Fruit fly (Drosophila melanogaster) whole organism, embryonic: ENCODE results near the gene CG46309.
A peak's percentile ranks its signal among the peaks of the same experiment; 100 is the strongest.

Experiments used
- Adf1 ChIP-seq: fragments of 200-800 bp; sonication (Bioruptor generic); IDR thresholded peaks from 2 replicates; pipeline ENCODE4 v1.3.6; 2022; ENCODE audit warnings: missing biosample characterization, missing genetic modification characterization
- Asciz ChIP-seq: fragments of 200-800 bp; sonication (Bioruptor generic); optimal IDR thresholded peaks from 2 replicates; lab custom pipeline; 2017; ENCODE audit warnings: missing biosample characterization, mild to moderate bottlenecking, missing genetic modification characterization, missing genetic modification reagents
- Bgb ChIP-seq: fragments of 200-800 bp; sonication (Bioruptor generic); IDR thresholded peaks from 2 replicates; pipeline ENCODE4 v1.3.6; 2022; ENCODE audit warnings: missing biosample characterization, missing genetic modification characterization; ENCODE audit not compliant: partially characterized antibody
- CG10321 ChIP-seq: fragments of 200-800 bp; sonication (Bioruptor generic); IDR thresholded peaks from 2 replicates; pipeline ENCODE4 v1.3.6; 2022; ENCODE audit warnings: missing biosample characterization, missing genetic modification characterization
- CG11398 ChIP-seq: fragments of 200-800 bp; sonication (Bioruptor generic); optimal IDR thresholded peaks from 2 replicates; lab custom pipeline; 2016; ENCODE audit warnings: missing biosample characterization, missing genetic modification characterization
- CG12071 ChIP-seq: fragments of 200-800 bp; sonication (Bioruptor generic); optimal IDR thresholded peaks from 3 replicates; lab custom pipeline; 2018; ENCODE audit warnings: missing biosample characterization, mild to moderate bottlenecking, missing genetic modification characterization
- CG13296 ChIP-seq: fragments of 200-800 bp; sonication (Bioruptor generic); optimal IDR thresholded peaks from 3 replicates; lab custom pipeline; 2018; ENCODE audit warnings: missing biosample characterization, mild to moderate bottlenecking, missing genetic modification characterization
- CG15011 ChIP-seq: fragments of 200-800 bp; sonication (Bioruptor generic); optimal IDR thresholded peaks from 3 replicates; lab custom pipeline; 2018; ENCODE audit warnings: missing biosample characterization, mild to moderate bottlenecking, missing genetic modification characterization
- CG17802 ChIP-seq: fragments of 200-800 bp; sonication (Bioruptor generic); optimal IDR thresholded peaks from 2 replicates; lab custom pipeline; 2018; ENCODE audit warnings: missing biosample characterization, mild to moderate bottlenecking, missing genetic modification characterization, moderate library complexity
- CG17912 ChIP-seq: fragments of 200-800 bp; sonication (Bioruptor generic); optimal IDR thresholded peaks from 2 replicates; lab custom pipeline; 2018; ENCODE audit warnings: missing biosample characterization, mild to moderate bottlenecking, missing genetic modification characterization
- CG2678 ChIP-seq: fragments of 200-800 bp; sonication (Bioruptor generic); optimal IDR thresholded peaks from 3 replicates; lab custom pipeline; 2019; ENCODE audit warnings: missing biosample characterization, mild to moderate bottlenecking, missing genetic modification characterization, moderate library complexity
- CG30403 ChIP-seq: fragments of 200-800 bp; sonication (Bioruptor generic); optimal IDR thresholded peaks from 3 replicates; lab custom pipeline; 2016; ENCODE audit warnings: missing biosample characterization, missing genetic modification characterization
- CG3065 ChIP-seq: fragments of 200-800 bp; sonication (Bioruptor generic); optimal IDR thresholded peaks from 2 replicates; lab custom pipeline; 2016; ENCODE audit warnings: missing biosample characterization, missing genetic modification characterization
- CG5245 ChIP-seq: fragments of 200-800 bp; sonication (Bioruptor generic); optimal IDR thresholded peaks from 3 replicates; lab custom pipeline; 2016; ENCODE audit warnings: missing biosample characterization, missing genetic modification characterization
- CG8089 ChIP-seq: fragments of 200-800 bp; sonication (Bioruptor generic); optimal IDR thresholded peaks from 3 replicates; lab custom pipeline; 2016; ENCODE audit warnings: missing biosample characterization, missing genetic modification characterization
- Chrac-16 ChIP-seq: fragments of 200-800 bp; sonication (Bioruptor generic); optimal IDR thresholded peaks from 3 replicates; lab custom pipeline; 2016; ENCODE audit warnings: missing biosample characterization, missing genetic modification characterization
- Dbx ChIP-seq: fragments of 200-800 bp; sonication (Bioruptor generic); IDR thresholded peaks from 3 replicates; pipeline ENCODE4 v1.3.6; 2022; ENCODE audit warnings: missing biosample characterization, missing genetic modification characterization
- Dll ChIP-seq: fragments of 200-800 bp; sonication (Bioruptor generic); IDR thresholded peaks from 4 replicates; pipeline ENCODE4 v1.3.6; 2022; ENCODE audit warnings: missing biosample characterization, missing genetic modification characterization; ENCODE audit not compliant: partially characterized antibody
- Ets97D ChIP-seq: fragments of 200-800 bp; sonication (Bioruptor generic); optimal IDR thresholded peaks from 3 replicates; lab custom pipeline; 2016; ENCODE audit warnings: missing biosample characterization, missing genetic modification characterization
- HLHmδ ChIP-seq: fragments of 200-800 bp; sonication (Bioruptor generic); optimal IDR thresholded peaks from 2 replicates; lab custom pipeline; 2018; ENCODE audit warnings: missing biosample characterization, mild to moderate bottlenecking, missing genetic modification characterization, moderate library complexity
- Hmr ChIP-seq: fragments of 200-800 bp; sonication (Bioruptor generic); optimal IDR thresholded peaks from 3 replicates; lab custom pipeline; 2017; ENCODE audit warnings: mild to moderate bottlenecking, missing biosample characterization, missing genetic modification reagents, missing genetic modification characterization
- Med ChIP-seq: fragments of 200-800 bp; sonication (Bioruptor generic); peaks from one replicate; lab custom pipeline; 2016; ENCODE audit warnings: missing biosample characterization, missing genetic modification characterization, mild to moderate bottlenecking, inconsistent platforms, moderate library complexity
- Meics ChIP-seq: fragments of 200-800 bp; sonication (Bioruptor generic); optimal IDR thresholded peaks from 2 replicates; lab custom pipeline; 2017; ENCODE audit warnings: missing biosample characterization, mild to moderate bottlenecking, missing genetic modification characterization
- Mes4 ChIP-seq: fragments of 200-800 bp; sonication (Bioruptor generic); optimal IDR thresholded peaks from 2 replicates; lab custom pipeline; 2016; ENCODE audit warnings: missing biosample characterization, missing genetic modification characterization
- Optix ChIP-seq: fragments of 200-800 bp; sonication (Bioruptor generic); IDR thresholded peaks from 3 replicates; pipeline ENCODE4 v1.3.6; 2022; ENCODE audit warnings: missing biosample characterization, missing genetic modification characterization
- Side ChIP-seq: fragments of 200-800 bp; sonication (Bioruptor generic); optimal IDR thresholded peaks from 2 replicates; lab custom pipeline; 2016; ENCODE audit warnings: missing biosample characterization, missing genetic modification characterization
- Spps ChIP-seq: fragments of 200-800 bp; sonication (Bioruptor generic); optimal IDR thresholded peaks from 2 replicates; lab custom pipeline; 2018; ENCODE audit warnings: missing biosample characterization, mild to moderate bottlenecking, missing genetic modification characterization
- YL-1 ChIP-seq: fragments of 200-800 bp; sonication (Bioruptor generic); optimal IDR thresholded peaks from 3 replicates; lab custom pipeline; 2017; ENCODE audit warnings: missing biosample characterization, mild to moderate bottlenecking, missing genetic modification characterization
- aop ChIP-seq: fragments of 200-800 bp; sonication (Bioruptor generic); IDR thresholded peaks from 2 replicates; pipeline ENCODE4 v1.3.6; 2022; ENCODE audit warnings: missing biosample characterization, missing genetic modification characterization
- ato ChIP-seq: fragments of 200-800 bp; sonication (Bioruptor generic); IDR thresholded peaks from 2 replicates; pipeline ENCODE4 v1.3.6; 2022; ENCODE audit warnings: missing biosample characterization, missing genetic modification characterization; ENCODE audit not compliant: partially characterized antibody
- bowl ChIP-seq: fragments of 200-800 bp; sonication (Bioruptor generic); IDR thresholded peaks from 2 replicates; pipeline ENCODE4 v1.3.6; 2022; ENCODE audit warnings: missing biosample characterization, missing genetic modification characterization
- btn ChIP-seq: fragments of 200-800 bp; sonication (Bioruptor generic); optimal IDR thresholded peaks from 2 replicates; lab custom pipeline; 2016; ENCODE audit warnings: missing biosample characterization, missing genetic modification characterization
- caup ChIP-seq: fragments of 200-800 bp; sonication (Bioruptor generic); optimal IDR thresholded peaks from 3 replicates; lab custom pipeline; 2017; ENCODE audit warnings: missing biosample characterization, mild to moderate bottlenecking, missing genetic modification characterization, moderate library complexity; ENCODE audit not compliant: severe bottlenecking
- cwo ChIP-seq: fragments of 200-800 bp; sonication (Bioruptor generic); optimal IDR thresholded peaks from 3 replicates; lab custom pipeline; 2017; ENCODE audit warnings: missing biosample characterization, missing genetic modification characterization, mild to moderate bottlenecking, moderate library complexity, missing genetic modification reagents
- danr ChIP-seq: fragments of 200-800 bp; sonication (Bioruptor generic); IDR thresholded peaks from 2 replicates; pipeline ENCODE4 v1.3.6; 2022; ENCODE audit warnings: missing biosample characterization, missing genetic modification characterization
- emc ChIP-seq: fragments of 200-800 bp; sonication (Bioruptor generic); optimal IDR thresholded peaks from 2 replicates; lab custom pipeline; 2016; ENCODE audit warnings: missing biosample characterization, missing genetic modification characterization
- gce ChIP-seq: fragments of 200-800 bp; sonication (Bioruptor generic); IDR thresholded peaks from 3 replicates; pipeline ENCODE4 v1.3.6; 2022; ENCODE audit warnings: missing biosample characterization, missing genetic modification characterization
- gcm ChIP-seq: fragments of 200-800 bp; sonication (Bioruptor generic); optimal IDR thresholded peaks from 2 replicates; lab custom pipeline; 2019; ENCODE audit warnings: missing biosample characterization, mild to moderate bottlenecking, missing genetic modification characterization, moderate library complexity
- gro ChIP-seq: fragments of 200-800 bp; sonication (Bioruptor generic); optimal IDR thresholded peaks from 2 replicates; lab custom pipeline; 2016; ENCODE audit warnings: missing biosample characterization, missing genetic modification characterization
- gsb ChIP-seq: fragments of 200-800 bp; sonication (Bioruptor generic); IDR thresholded peaks from 2 replicates; pipeline ENCODE4 v1.3.6; 2022; ENCODE audit warnings: missing biosample characterization, missing genetic modification characterization
- ind ChIP-seq: fragments of 200-800 bp; sonication (Bioruptor generic); optimal IDR thresholded peaks from 3 replicates; lab custom pipeline; 2016; ENCODE audit warnings: missing biosample characterization, missing genetic modification characterization
- inv ChIP-seq: fragments of 200-800 bp; sonication (Bioruptor generic); IDR thresholded peaks from 2 replicates; pipeline ENCODE4 v1.3.6; 2022; ENCODE audit warnings: missing biosample characterization, missing genetic modification characterization; ENCODE audit not compliant: partially characterized antibody
- lov ChIP-seq, 2 experiments: fragments of 200-800 bp in 1 of 2; fragments of >200 bp in 1 of 2; sonication (Bioruptor generic) in 1 of 2; IDR thresholded peaks in 1 of 2; optimal IDR thresholded peaks in 1 of 2; 2 replicates in 1 of 2; 3 replicates in 1 of 2; pipeline versions ENCODE4 v1.3.6 to Lab custom; 2017 to 2022; ENCODE audit warnings: missing biosample characterization in 1 of 2, missing genetic modification characterization in 1 of 2
- luna ChIP-seq: fragments of 200-800 bp; sonication (Bioruptor generic); optimal IDR thresholded peaks from 2 replicates; lab custom pipeline; 2016; ENCODE audit warnings: missing biosample characterization, missing genetic modification characterization
- nau ChIP-seq: fragments of 200-800 bp; sonication (Bioruptor generic); optimal IDR thresholded peaks from 3 replicates; lab custom pipeline; 2017; ENCODE audit warnings: missing biosample characterization, mild to moderate bottlenecking, missing genetic modification characterization, missing genetic modification reagents
- nom ChIP-seq: fragments of 200-800 bp; sonication (Bioruptor generic); optimal IDR thresholded peaks from 2 replicates; lab custom pipeline; 2017; ENCODE audit warnings: missing biosample characterization, missing genetic modification characterization, mild to moderate bottlenecking, moderate library complexity, missing genetic modification reagents
- org-1 ChIP-seq: fragments of 200-800 bp; sonication (Bioruptor generic); optimal IDR thresholded peaks from 2 replicates; lab custom pipeline; 2017; ENCODE audit warnings: missing biosample characterization, missing genetic modification characterization
- rib ChIP-seq: fragments of 200-800 bp; sonication (Bioruptor generic); IDR thresholded peaks from 2 replicates; pipeline ENCODE4 v1.3.6; 2022; ENCODE audit warnings: missing biosample characterization, missing genetic modification characterization
- sna ChIP-seq: fragments of 200-800 bp; sonication (Bioruptor generic); IDR thresholded peaks from 2 replicates; pipeline ENCODE4 v1.3.6; 2022; ENCODE audit warnings: missing biosample characterization, missing genetic modification characterization; ENCODE audit not compliant: partially characterized antibody
- sug ChIP-seq: fragments of 200-800 bp; optimal IDR thresholded peaks from 2 replicates; lab custom pipeline; 2019; ENCODE audit warnings: missing biosample characterization, mild to moderate bottlenecking, missing genetic modification characterization, moderate library complexity

The CG46309 gene

dm6 chr2L:16272730-16273129, 21.1 kb upstream of the CG46309 start (continued):
- TF ChIP-seq bowl (GFP tag; lab: Robert Waterston, UW) = no peak
- TF ChIP-seq sna = no peak
- TF ChIP-seq Hmr (GFP tag; lab: Kevin White, UChicago) = peak; percentile 71
- TF ChIP-seq Spps (tag; lab: Kevin White, UChicago) = no peak
- no peak for TF ChIP-seq CG10321 (GFP tag; lab: Robert Waterston, UW)
- no peak for TF ChIP-seq emc (GFP tag; lab: Kevin White, UChicago)
- peak; percentile 41; the same call in 1 of the 2 replicates for TF ChIP-seq Adf1 (GFP tag; lab: Robert Waterston, UW)
- no peak for TF ChIP-seq CG30403 (GFP tag; lab: Kevin White, UChicago)
- TF ChIP-seq CG12071 (GFP tag; lab: Kevin White, UChicago) = peak; percentile 51
- no peak for TF ChIP-seq lov (optimal IDR thresholded peaks at IDR 0.05; lab: Kevin White, UChicago)
- no peak for TF ChIP-seq lov (GFP tag; IDR thresholded peaks at IDR 0.05; lab: Robert Waterston, UW)
- TF ChIP-seq Mes4 (GFP tag; lab: Kevin White, UChicago) = no peak
- TF ChIP-seq ato (GFP tag; lab: Robert Waterston, UW) = no peak
- TF ChIP-seq org-1 (GFP tag; lab: Kevin White, UChicago) = peak; percentile 20
- TF ChIP-seq luna (GFP tag; lab: Kevin White, UChicago) = no peak
- TF ChIP-seq CG17912 (GFP tag; lab: Kevin White, UChicago) = peak; percentile 48
- TF ChIP-seq rib (GFP tag; lab: Robert Waterston, UW) = no peak
- TF ChIP-seq Meics (GFP tag; lab: Kevin White, UChicago) = peak; percentile 50
- no peak for TF ChIP-seq btn
- TF ChIP-seq gro (GFP tag; lab: Kevin White, UChicago) = no peak
- TF ChIP-seq CG11398 (GFP tag; lab: Kevin White, UChicago) = no peak
- no peak for TF ChIP-seq nom
- no peak for TF ChIP-seq Dll (GFP tag; lab: Robert Waterston, UW)
- TF ChIP-seq CG15011 = no peak
- TF ChIP-seq Asciz = peak; percentile 69
- no peak for TF ChIP-seq CG3065 (GFP tag; lab: Kevin White, UChicago)
- TF ChIP-seq CG5245 (GFP tag; lab: Kevin White, UChicago) = no peak
- TF ChIP-seq Ets97D (GFP tag; lab: Kevin White, UChicago) = no peak
- TF ChIP-seq CG2678 = peak; percentile 52
- TF ChIP-seq Chrac-16 = no peak
- peak; percentile 30 for TF ChIP-seq sug (tag; lab: Kevin White, UChicago)
- TF ChIP-seq CG13296 (GFP tag; lab: Kevin White, UChicago) = peak; percentile 71
- no peak for TF ChIP-seq Bgb (GFP tag; lab: Robert Waterston, UW)
- no peak for TF ChIP-seq CG17802
- TF ChIP-seq YL-1 (GFP tag; lab: Kevin White, UChicago) = no peak
- TF ChIP-seq gcm (GFP tag; lab: Kevin White, UChicago) = no peak
- TF ChIP-seq caup = peak; percentile 46
- TF ChIP-seq Med = peak; percentile 83
- TF ChIP-seq ind (GFP tag; lab: Kevin White, UChicago) = no peak
- no peak for TF ChIP-seq gsb
- TF ChIP-seq aop (GFP tag; lab: Robert Waterston, UW) = no peak
- peak; percentile 75 for TF ChIP-seq nau (GFP tag; lab: Kevin White, UChicago)
- no peak for TF ChIP-seq Side
- peak; percentile 58 for TF ChIP-seq cwo (GFP tag; lab: Kevin White, UChicago)
- no peak for TF ChIP-seq inv (GFP tag; lab: Robert Waterston, UW)
- no peak for TF ChIP-seq CG8089 (GFP tag; lab: Kevin White, UChicago)
- TF ChIP-seq danr (GFP tag; lab: Robert Waterston, UW) = no peak
- TF ChIP-seq HLHmδ (GFP tag; lab: Kevin White, UChicago) = peak; percentile 15
- no peak for TF ChIP-seq Dbx (GFP tag; lab: Robert Waterston, UW)
- TF ChIP-seq Optix (GFP tag; lab: Robert Waterston, UW) = no peak
- 0 out of 3 replicates have a peak, but pooled peaks have one; percentile 48 for TF ChIP-seq gce (GFP tag; lab: Robert Waterston, UW)
